Worm (Caenorhabditis elegans): ENCODE results near the gene K02E2.7.

K02E2.7 gene

ce11 chrV:20386942-20387341 lies at the start of gene K02E2.7:
K02E2.7 (minus strand) TSS chrV:20387042.
- no peak for TF ChIP-seq mec-3 (tag; optimal IDR thresholded peaks at IDR 0.05; ENCODE audit: borderline replicate concordance)
- no peak for TF ChIP-seq ceh-34 (tag; optimal IDR thresholded peaks at IDR 0.05)
- TF ChIP-seq hlh-13 (GFP tag; optimal IDR thresholded peaks at IDR 0.05): no peak
- no peak for TF ChIP-seq madf-2 (tag; optimal IDR thresholded peaks at IDR 0.05)
- no peak for TF ChIP-seq K02D7.2 (tag; optimal IDR thresholded peaks at IDR 0.05)
- no peak for TF ChIP-seq ceh-22 (tag; optimal IDR thresholded peaks at IDR 0.05)
- TF ChIP-seq T23F11.4 (GFP tag; optimal IDR thresholded peaks at IDR 0.05): no peak
- no peak for TF ChIP-seq Y22D7AL.16 (tag; optimal IDR thresholded peaks at IDR 0.05)
- TF ChIP-seq ceh-30 (tag; optimal IDR thresholded peaks at IDR 0.05): no peak

ce11 chrV:20431390-20431789 lies 44.5 kb upstream of the K02E2.7 start:
- peak; percentile 54 for TF ChIP-seq pha-2 (tag; optimal IDR thresholded peaks at IDR 0.05)

DNA sequence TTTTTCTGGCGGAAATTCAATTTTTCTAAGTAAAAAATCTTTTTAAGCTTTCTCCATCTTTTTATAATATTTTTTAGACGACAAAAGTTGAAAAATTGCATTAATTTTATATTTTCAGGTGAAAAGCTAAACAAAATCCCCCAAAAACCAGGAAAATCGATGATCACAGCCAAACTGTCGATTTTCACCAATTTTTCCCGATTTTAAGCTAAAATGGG lies 38.2 kb upstream of the K02E2.7 start, which contains the start of the genes fce-2 and F48F5.8:
Gene fce-2, plus strand, starts transcription at position 119 of the 218 bp plus-strand sequence.
Gene F48F5.8, plus strand, starts transcription at position 160 of the 218 bp plus-strand sequence.
- no peak for TF ChIP-seq ceh-9 (tag; optimal IDR thresholded peaks at IDR 0.05)

DNA sequence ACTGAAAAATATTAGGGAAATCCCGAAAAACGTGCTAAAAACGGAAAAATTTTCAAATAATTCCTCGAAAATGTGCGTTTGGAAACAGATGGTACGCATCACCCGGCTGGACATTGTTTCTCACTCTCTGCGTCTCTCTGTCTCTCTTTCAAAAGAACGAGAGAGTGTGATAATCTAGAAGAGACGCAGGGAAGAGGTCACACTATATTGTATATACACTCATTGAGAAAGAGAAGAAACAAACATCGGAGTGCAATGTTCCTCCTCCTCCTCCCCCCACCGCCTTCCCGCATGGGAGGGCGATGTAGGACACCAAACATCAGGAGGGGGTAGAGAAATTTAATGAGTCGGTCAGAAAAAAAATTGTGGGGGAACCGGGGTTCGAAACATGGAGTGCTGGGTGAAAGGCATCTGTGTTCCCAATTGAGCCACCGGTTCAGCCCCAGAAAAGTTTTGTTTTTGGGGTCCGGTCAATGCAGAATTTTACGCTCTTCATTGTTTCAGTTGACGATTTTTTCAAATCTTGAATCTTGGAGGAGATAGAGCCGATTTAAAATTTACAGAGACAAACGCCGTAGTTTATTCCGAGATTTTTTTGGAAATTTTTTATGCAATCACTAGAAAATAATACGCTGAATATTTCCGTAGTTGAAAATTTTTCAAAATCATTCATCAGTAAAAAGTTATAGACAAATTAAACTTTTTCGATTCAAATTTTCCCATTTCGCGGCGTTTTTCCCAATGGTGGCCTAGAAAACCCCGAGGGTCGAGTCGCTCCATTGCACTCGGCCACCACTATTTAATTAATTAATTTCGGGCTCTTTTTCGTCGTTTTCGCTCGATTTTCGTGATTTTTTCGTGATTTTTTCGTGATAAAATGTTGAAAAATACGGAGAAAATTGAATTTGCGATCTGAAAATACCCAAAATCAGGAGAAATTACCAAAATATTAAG lies 37.7 kb upstream of the K02E2.7 start:
- peak; percentile 78 for TF ChIP-seq ceh-14 (tag; optimal IDR thresholded peaks at IDR 0.05)
- TF ChIP-seq sox-4 (tag; optimal IDR thresholded peaks at IDR 0.05): no peak
- no peak for TF ChIP-seq Y22D7AL.16 (tag; optimal IDR thresholded peaks at IDR 0.05)
- peak; percentile 31 for TF ChIP-seq gmeb-2 (tag; optimal IDR thresholded peaks at IDR 0.05)
- TF ChIP-seq pros-1 (tag; optimal IDR thresholded peaks at IDR 0.05): peak; percentile 47
- TF ChIP-seq hlh-8 (tag; optimal IDR thresholded peaks at IDR 0.05): peak; percentile 68
- no peak for TF ChIP-seq F13H6.1 (tag; optimal IDR thresholded peaks at IDR 0.05)
- TF ChIP-seq ahr-1 (tag; optimal IDR thresholded peaks at IDR 0.05): no peak
- no peak for TF ChIP-seq ceh-6 (GFP tag; optimal IDR thresholded peaks at IDR 0.05)
- TF ChIP-seq ttx-3 (tag; optimal IDR thresholded peaks at IDR 0.05): no peak
- peak; percentile 47 for TF ChIP-seq lim-6 (tag; optimal IDR thresholded peaks at IDR 0.05)
- TF ChIP-seq K09A11.1 (tag; optimal IDR thresholded peaks at IDR 0.05; ENCODE audit: insufficient read depth): no peak
- no peak for TF ChIP-seq ceh-24 (tag; optimal IDR thresholded peaks at IDR 0.05)
- peak; percentile 17 for TF ChIP-seq pha-2 (tag; optimal IDR thresholded peaks at IDR 0.05)
- no peak for TF ChIP-seq hlh-6 (tag; optimal IDR thresholded peaks at IDR 0.05)
- no peak for TF ChIP-seq pha-4 (tag; optimal IDR thresholded peaks at IDR 0.05)
- TF ChIP-seq hlh-13 (GFP tag; optimal IDR thresholded peaks at IDR 0.05): no peak
- peak; percentile 37 for TF ChIP-seq fkh-6 (tag; optimal IDR thresholded peaks at IDR 0.05)
- TF ChIP-seq rnt-1 (tag; optimal IDR thresholded peaks at IDR 0.05): peak; percentile 41
- TF ChIP-seq nfya-1 (tag; optimal IDR thresholded peaks at IDR 0.05): peak; percentile 60
- no peak for TF ChIP-seq nhr-232 (tag; optimal IDR thresholded peaks at IDR 0.05)
- peak; percentile 67 for TF ChIP-seq mec-3 (tag; optimal IDR thresholded peaks at IDR 0.05; ENCODE audit: borderline replicate concordance)
- TF ChIP-seq unc-86 (tag; optimal IDR thresholded peaks at IDR 0.05): no peak
- no peak for TF ChIP-seq lin-11 (tag; optimal IDR thresholded peaks at IDR 0.05)
- TF ChIP-seq ceh-31 (tag; optimal IDR thresholded peaks at IDR 0.05): peak; percentile 90
- TF ChIP-seq C38D4.7 (GFP tag; optimal IDR thresholded peaks at IDR 0.05): no peak
- peak; percentile 89 for TF ChIP-seq C08G9.2 (tag; optimal IDR thresholded peaks at IDR 0.05)
- TF ChIP-seq zip-5 (tag; optimal IDR thresholded peaks at IDR 0.05): peak; percentile 46
- TF ChIP-seq ceh-18 (tag; optimal IDR thresholded peaks at IDR 0.05): peak; percentile 56
- no peak for TF ChIP-seq unc-3 (GFP tag; conservative IDR thresholded peaks at IDR 0.05)
- no peak for TF ChIP-seq unc-3 (tag; optimal IDR thresholded peaks at IDR 0.05)
- no peak for TF ChIP-seq eyg-1 (tag; optimal IDR thresholded peaks at IDR 0.05)
- TF ChIP-seq ztf-16 (tag; optimal IDR thresholded peaks at IDR 0.05): peak; percentile 9
- no peak for TF ChIP-seq pag-3 (tag; optimal IDR thresholded peaks at IDR 0.05; ENCODE audit: borderline replicate concordance)
- TF ChIP-seq pax-1 (tag; optimal IDR thresholded peaks at IDR 0.05): peak; percentile 43
- no peak for TF ChIP-seq ceh-9 (tag; optimal IDR thresholded peaks at IDR 0.05)
- TF ChIP-seq K02D7.2 (tag; optimal IDR thresholded peaks at IDR 0.05): no peak
- TF ChIP-seq T23F11.4 (GFP tag; optimal IDR thresholded peaks at IDR 0.05): no peak
- TF ChIP-seq syd-9 (tag; optimal IDR thresholded peaks at IDR 0.05): no peak
- TF ChIP-seq ceh-22 (tag; optimal IDR thresholded peaks at IDR 0.05): no peak
- TF ChIP-seq tbx-2 (tag; optimal IDR thresholded peaks at IDR 0.05): peak; percentile 63

Measured in whole organism, late embryonic.